Fruit fly (Drosophila melanogaster): Measurements from ENCODE around the gene Fum3.

- TF ChIP-seq CG6854 (GFP tag; optimal IDR thresholded peaks at IDR 0.05) (no peak), svp (GFP tag) (peak; percentile 5), topi (GFP tag; optimal IDR thresholded peaks at IDR 0.05) (no peak), Gug (GFP tag; IDR thresholded peaks at IDR 0.05) (peak; percentile 29; the same call in 1 of the 2 replicates), CG4318 (GFP tag; optimal IDR thresholded peaks at IDR 0.05) (peak; percentile 59), CG10631 (GFP tag; optimal IDR thresholded peaks at IDR 0.05) (peak; percentile 59), Eip93F (GFP tag; optimal IDR thresholded peaks at IDR 0.05) (no peak), Ets96B (tag; optimal IDR thresholded peaks at IDR 0.05) (peak; percentile 50), net (GFP tag; optimal IDR thresholded peaks at IDR 0.05) (peak; percentile 21)
These were observed 36.0 kb downstream of the Fum3 start for dm6 chr3L:11429695-11430094.
